Worm (Caenorhabditis elegans): ENCODE data around the gene nstp-8.

ce11 chrV:2215352-2215751, at the start of gene nstp-8:
- peak; percentile 30 for TF ChIP-seq blmp-1 (tag; optimal IDR thresholded peaks at IDR 0.05)
- no peak for TF ChIP-seq pqm-1 (tag; optimal IDR thresholded peaks at IDR 0.05)
- no peak for TF ChIP-seq lin-35 (GFP tag; optimal IDR thresholded peaks at IDR 0.05)
- no peak for TF ChIP-seq unc-62 (GFP tag; optimal IDR thresholded peaks at IDR 0.05)
- TF ChIP-seq mab-9 (GFP tag; IDR thresholded peaks at IDR 0.05) = no peak
- TF ChIP-seq mdl-1 (tag; optimal IDR thresholded peaks at IDR 0.05) = no peak
- TF ChIP-seq Y116A8C.19 (tag; optimal IDR thresholded peaks at IDR 0.05; ENCODE audit: borderline replicate concordance) = no peak
- TF ChIP-seq pax-3 (tag; optimal IDR thresholded peaks at IDR 0.05) = no peak
- TF ChIP-seq fkh-10 (GFP tag; optimal IDR thresholded peaks at IDR 0.05) = no peak

Data from whole organism, L1 larva.